Fruit fly (Drosophila melanogaster) whole organism, embryonic: Measurements from ENCODE around the gene IRSp53.

Source experiments
- BEAF-32 ChIP-seq: fragments of 200-800 bp; sonication (Bioruptor generic); optimal IDR thresholded peaks from 3 replicates; lab custom pipeline; 2017; ENCODE audit warnings: missing biosample characterization, missing genetic modification characterization, mild to moderate bottlenecking, moderate library complexity, missing genetic modification reagents
- CG10267 ChIP-seq: fragments of 200-800 bp; sonication (Bioruptor generic); optimal IDR thresholded peaks from 2 replicates; lab custom pipeline; 2018; ENCODE audit warnings: missing biosample characterization, mild to moderate bottlenecking, missing genetic modification characterization, moderate library complexity
- CG10462 ChIP-seq: fragments of 200-800 bp; sonication (Bioruptor generic); optimal IDR thresholded peaks from 2 replicates; lab custom pipeline; 2016; ENCODE audit warnings: missing biosample characterization, missing genetic modification characterization
- CG10979 ChIP-seq: fragments of 200-800 bp; sonication (Bioruptor generic); optimal IDR thresholded peaks from 2 replicates; lab custom pipeline; 2018; ENCODE audit warnings: missing biosample characterization, mild to moderate bottlenecking, missing genetic modification characterization, moderate library complexity
- CG11398 ChIP-seq: fragments of 200-800 bp; sonication (Bioruptor generic); optimal IDR thresholded peaks from 2 replicates; lab custom pipeline; 2016; ENCODE audit warnings: missing biosample characterization, missing genetic modification characterization
- CG12236 ChIP-seq: fragments of 200-800 bp; sonication (Bioruptor generic); optimal IDR thresholded peaks from 2 replicates; lab custom pipeline; 2016; ENCODE audit warnings: missing biosample characterization, missing genetic modification characterization
- CG12769 ChIP-seq: fragments of 200-800 bp; sonication (Bioruptor generic); optimal IDR thresholded peaks from 2 replicates; lab custom pipeline; 2019; ENCODE audit warnings: missing biosample characterization, mild to moderate bottlenecking, missing genetic modification characterization, moderate library complexity
- CG13287 ChIP-seq: fragments of 200-800 bp; sonication (Bioruptor generic); IDR thresholded peaks from 2 replicates; pipeline ENCODE4 v1.3.6; 2022; ENCODE audit warnings: missing biosample characterization, missing genetic modification characterization; ENCODE audit not compliant: partially characterized antibody
- CG13775 ChIP-seq: fragments of 200-800 bp; sonication (Bioruptor generic); optimal IDR thresholded peaks from 3 replicates; lab custom pipeline; 2017; ENCODE audit warnings: missing biosample characterization, mild to moderate bottlenecking, missing genetic modification characterization
- CG32767 ChIP-seq: fragments of 200-800 bp; sonication (Bioruptor generic); IDR thresholded peaks from 2 replicates; pipeline ENCODE4 v1.3.6; 2022; ENCODE audit warnings: missing biosample characterization, missing genetic modification characterization
- CG3726 ChIP-seq: fragments of 200-800 bp; sonication (Bioruptor generic); IDR thresholded peaks from 3 replicates; pipeline ENCODE4, ENCODE4 v1.3.6; 2022; ENCODE audit warnings: missing biosample characterization, missing genetic modification characterization
- CG3995 ChIP-seq: fragments of 200-800 bp; sonication (Bioruptor generic); optimal IDR thresholded peaks from 3 replicates; lab custom pipeline; 2016; ENCODE audit warnings: missing biosample characterization, missing genetic modification characterization
- CG5245 ChIP-seq: fragments of 200-800 bp; sonication (Bioruptor generic); optimal IDR thresholded peaks from 3 replicates; lab custom pipeline; 2016; ENCODE audit warnings: missing biosample characterization, missing genetic modification characterization
- CG6813 ChIP-seq: fragments of 200-800 bp; sonication (Bioruptor generic); optimal IDR thresholded peaks from 2 replicates; lab custom pipeline; 2017; ENCODE audit warnings: missing biosample characterization, missing genetic modification characterization, mild to moderate bottlenecking, moderate library complexity, missing genetic modification reagents
- Doc3 ChIP-seq: fragments of 200-800 bp; sonication (Bioruptor generic); IDR thresholded peaks from 3 replicates; pipeline ENCODE4 v1.3.6; 2022; ENCODE audit warnings: missing biosample characterization, missing genetic modification characterization; ENCODE audit not compliant: partially characterized antibody
- ERR ChIP-seq: fragments of 200-800 bp; sonication (Bioruptor generic); optimal IDR thresholded peaks from 2 replicates; lab custom pipeline; 2016; ENCODE audit warnings: missing biosample characterization, missing genetic modification characterization
- Fer1 ChIP-seq: fragments of 200-800 bp; sonication (Bioruptor generic); optimal IDR thresholded peaks from 2 replicates; lab custom pipeline; 2017; ENCODE audit warnings: missing biosample characterization, mild to moderate bottlenecking, missing genetic modification characterization
- Hsf ChIP-seq: fragments of 200-800 bp; sonication (Bioruptor generic); optimal IDR thresholded peaks from 3 replicates; lab custom pipeline; 2016; ENCODE audit warnings: missing biosample characterization, missing genetic modification characterization
- Kr ChIP-seq: fragments of 200-800 bp; sonication (Bioruptor generic); optimal IDR thresholded peaks from 2 replicates; lab custom pipeline; 2017; ENCODE audit warnings: missing biosample characterization, mild to moderate bottlenecking, missing genetic modification characterization
- NfI ChIP-seq: fragments of 200-800 bp; sonication (Bioruptor generic); optimal IDR thresholded peaks from 3 replicates; lab custom pipeline; 2018; ENCODE audit warnings: missing biosample characterization, mild to moderate bottlenecking, missing genetic modification characterization, moderate library complexity
- Oaz ChIP-seq: fragments of 200-800 bp; sonication (Bioruptor generic); IDR thresholded peaks from 2 replicates; pipeline ENCODE4 v1.3.6; 2022; ENCODE audit warnings: missing biosample characterization, missing genetic modification characterization
- Poxn ChIP-seq: fragments of 200-800 bp; sonication (Bioruptor generic); IDR thresholded peaks from 2 replicates; pipeline ENCODE4 v1.3.6; 2022; ENCODE audit warnings: missing biosample characterization, missing genetic modification characterization
- Scr ChIP-seq: fragments of 200-800 bp; sonication (Bioruptor generic); IDR thresholded peaks from 2 replicates; pipeline ENCODE4 v1.3.6; 2022; ENCODE audit warnings: missing biosample characterization, missing genetic modification characterization; ENCODE audit not compliant: partially characterized antibody
- Sry-δ ChIP-seq: fragments of 200-800 bp; sonication (Bioruptor generic); optimal IDR thresholded peaks from 2 replicates; lab custom pipeline; 2016; ENCODE audit warnings: missing biosample characterization, missing genetic modification characterization
- TFAM ChIP-seq: fragments of 200-800 bp; sonication (Bioruptor generic); optimal IDR thresholded peaks from 2 replicates; lab custom pipeline; 2017; ENCODE audit warnings: missing biosample characterization, missing genetic modification characterization, inconsistent platforms
- Vsx1 ChIP-seq: fragments of 200-800 bp; sonication (Bioruptor generic); optimal IDR thresholded peaks from 2 replicates; lab custom pipeline; 2017; ENCODE audit warnings: missing biosample characterization, mild to moderate bottlenecking, missing genetic modification characterization, missing genetic modification reagents
- Xrp1 ChIP-seq: fragments of 200-800 bp; sonication (Bioruptor generic); IDR thresholded peaks from 2 replicates; pipeline ENCODE4 v1.3.6; 2022; ENCODE audit warnings: missing biosample characterization, missing genetic modification characterization
- ap ChIP-seq: fragments of 200-800 bp; sonication (Bioruptor generic); IDR thresholded peaks from 2 replicates; pipeline ENCODE4 v1.3.6; 2022; ENCODE audit warnings: missing biosample characterization, missing genetic modification characterization
- ase ChIP-seq: fragments of 200-800 bp; sonication (Bioruptor generic); IDR thresholded peaks from 3 replicates; pipeline ENCODE4 v1.3.6; 2022; ENCODE audit warnings: missing biosample characterization, missing genetic modification characterization
- cato ChIP-seq: fragments of 200-800 bp; sonication (Bioruptor generic); optimal IDR thresholded peaks from 2 replicates; lab custom pipeline; 2016; ENCODE audit warnings: missing biosample characterization, missing genetic modification characterization, borderline replicate concordance
- ci ChIP-seq: fragments of 200-800 bp; sonication (Bioruptor generic); IDR thresholded peaks from 3 replicates; pipeline ENCODE4 v1.3.6; 2022; ENCODE audit warnings: missing biosample characterization, missing genetic modification characterization
- crol ChIP-seq: fragments of 200-800 bp; sonication (Bioruptor generic); IDR thresholded peaks from 2 replicates; pipeline ENCODE4 v1.3.6; 2022; ENCODE audit warnings: missing biosample characterization, missing genetic modification characterization
- cwo ChIP-seq: fragments of 200-800 bp; sonication (Bioruptor generic); optimal IDR thresholded peaks from 3 replicates; lab custom pipeline; 2017; ENCODE audit warnings: missing biosample characterization, missing genetic modification characterization, mild to moderate bottlenecking, moderate library complexity, missing genetic modification reagents
- eyg ChIP-seq: fragments of 200-800 bp; sonication (Bioruptor generic); optimal IDR thresholded peaks from 3 replicates; lab custom pipeline; 2016; ENCODE audit warnings: missing biosample characterization, missing genetic modification characterization
- her ChIP-seq: fragments of 200-800 bp; sonication (Bioruptor generic); optimal IDR thresholded peaks from 2 replicates; lab custom pipeline; 2016; ENCODE audit warnings: missing biosample characterization, missing genetic modification characterization
- jigr1 ChIP-seq: fragments of 200-800 bp; sonication (Bioruptor generic); IDR thresholded peaks from 3 replicates; pipeline ENCODE4 v1.3.6; 2022; ENCODE audit warnings: missing biosample characterization, missing genetic modification characterization
- kah ChIP-seq: fragments of 200-800 bp; sonication (Bioruptor generic); optimal IDR thresholded peaks from 2 replicates; lab custom pipeline; 2018; ENCODE audit warnings: missing biosample characterization, mild to moderate bottlenecking, missing genetic modification characterization
- lab ChIP-seq: fragments of 200-800 bp; sonication (Bioruptor generic); optimal IDR thresholded peaks from 3 replicates; lab custom pipeline; 2017; ENCODE audit warnings: missing biosample characterization, missing genetic modification characterization, mild to moderate bottlenecking, moderate library complexity, missing genetic modification reagents
- lov ChIP-seq, 2 experiments: fragments of 200-800 bp in 1 of 2; fragments of >200 bp in 1 of 2; sonication (Bioruptor generic) in 1 of 2; IDR thresholded peaks in 1 of 2; optimal IDR thresholded peaks in 1 of 2; 2 replicates in 1 of 2; 3 replicates in 1 of 2; pipeline versions ENCODE4 v1.3.6 to Lab custom; 2017 to 2022; ENCODE audit warnings: missing biosample characterization in 1 of 2, missing genetic modification characterization in 1 of 2
- oc ChIP-seq: fragments of 200-800 bp; sonication (Bioruptor generic); optimal IDR thresholded peaks from 2 replicates; lab custom pipeline; 2018; ENCODE audit warnings: missing biosample characterization, mild to moderate bottlenecking, missing genetic modification characterization, moderate library complexity
- pnt ChIP-seq: fragments of 200-800 bp; sonication (Bioruptor generic); optimal IDR thresholded peaks from 3 replicates; lab custom pipeline; 2016; ENCODE audit warnings: missing biosample characterization, missing genetic modification characterization
- pros ChIP-seq: fragments of 200-800 bp; sonication (Bioruptor generic); optimal IDR thresholded peaks from 3 replicates; lab custom pipeline; 2019; ENCODE audit warnings: missing biosample characterization, mild to moderate bottlenecking, missing genetic modification characterization, moderate library complexity
- schlank ChIP-seq: fragments of 200-800 bp; sonication (Bioruptor generic); optimal IDR thresholded peaks from 2 replicates; lab custom pipeline; 2018; ENCODE audit warnings: missing biosample characterization, mild to moderate bottlenecking, missing genetic modification characterization
- scrt ChIP-seq: fragments of 200-800 bp; sonication (Bioruptor generic); optimal IDR thresholded peaks from 2 replicates; lab custom pipeline; 2018; ENCODE audit warnings: missing biosample characterization, mild to moderate bottlenecking, missing genetic modification characterization, moderate library complexity
- sob ChIP-seq: fragments of 200-800 bp; sonication (Bioruptor generic); IDR thresholded peaks from 2 replicates; pipeline ENCODE4 v1.3.6; 2022; ENCODE audit warnings: missing biosample characterization, missing genetic modification characterization
- ssp ChIP-seq: fragments of 200-800 bp; sonication (Bioruptor generic); IDR thresholded peaks from 2 replicates; pipeline ENCODE4 v1.3.6; 2022; ENCODE audit warnings: missing biosample characterization, missing genetic modification characterization
- stwl ChIP-seq: fragments of 200-800 bp; sonication (Bioruptor generic); optimal IDR thresholded peaks from 3 replicates; lab custom pipeline; 2018; ENCODE audit warnings: missing biosample characterization, mild to moderate bottlenecking, missing genetic modification characterization, moderate library complexity
- tin ChIP-seq: fragments of 200-800 bp; sonication (Bioruptor generic); optimal IDR thresholded peaks from 3 replicates; lab custom pipeline; 2016; ENCODE audit warnings: missing biosample characterization, missing genetic modification characterization
- vvl ChIP-seq: fragments of 200-800 bp; sonication (Bioruptor generic); IDR thresholded peaks from 2 replicates; pipeline ENCODE4 v1.3.6; 2022; ENCODE audit warnings: missing biosample characterization, missing genetic modification characterization

IRSp53 gene

dm6 chr3L:11091943-11092609 lies 43.8 kb upstream of the IRSp53 start (continued):
- TF ChIP-seq lov (optimal IDR thresholded peaks at IDR 0.05; lab: Kevin White, UChicago) (no peak), lov (GFP tag; IDR thresholded peaks at IDR 0.05; lab: Robert Waterston, UW) (0 out of 3 replicates have a peak, but pooled peaks have one; percentile 5), Poxn (GFP tag; lab: Robert Waterston, UW) (no peak), CG13775 (GFP tag; lab: Kevin White, UChicago) (peak; percentile 7), pros (GFP tag; lab: Kevin White, UChicago) (no peak), kah (GFP tag; lab: Kevin White, UChicago) (no peak), CG13287 (GFP tag; lab: Robert Waterston, UW) (no peak; the same call in 1 of the 2 replicates), Vsx1 (GFP tag; lab: Kevin White, UChicago) (peak; percentile 47), CG11398 (GFP tag; lab: Kevin White, UChicago) (no peak), Oaz (GFP tag; lab: Robert Waterston, UW) (no peak), CG10462 (peak; percentile 43), Xrp1 (GFP tag; lab: Robert Waterston, UW) (peak; percentile 57; the same call in 1 of the 2 replicates), schlank (no peak), Kr (GFP tag; lab: Kevin White, UChicago) (no peak), ssp (no peak), her (GFP tag; lab: Kevin White, UChicago) (peak; percentile 61), lab (peak; percentile 80), CG32767 (no peak), ERR (GFP tag; lab: Kevin White, UChicago) (peak; percentile 64), CG5245 (peak; percentile 29), CG3995 (GFP tag; lab: Kevin White, UChicago) (peak; percentile 28), cato (GFP tag; lab: Kevin White, UChicago) (no peak), cwo (GFP tag; lab: Kevin White, UChicago) (peak; percentile 54), pnt (GFP tag; lab: Kevin White, UChicago) (no peak), vvl (GFP tag; lab: Robert Waterston, UW) (peak; percentile 79), CG6813 (GFP tag; lab: Kevin White, UChicago) (peak; percentile 27), Fer1 (GFP tag; lab: Kevin White, UChicago) (no peak), BEAF-32 (GFP tag; lab: Kevin White, UChicago) (peak; percentile 1), CG10979 (tag; lab: Kevin White, UChicago) (peak; percentile 23), eyg (GFP tag; lab: Kevin White, UChicago) (peak; percentile 27), CG3726 (no peak), scrt (GFP tag; lab: Kevin White, UChicago) (no peak), CG12769 (peak; percentile 60), ap (GFP tag; lab: Robert Waterston, UW) (no peak), Sry-δ (GFP tag; lab: Kevin White, UChicago) (peak; percentile 53), ase (GFP tag; lab: Robert Waterston, UW) (no peak), TFAM (no peak), NfI (GFP tag; lab: Kevin White, UChicago) (peak; percentile 62), Hsf (peak; percentile 57), jigr1 (GFP tag; lab: Robert Waterston, UW) (no peak), CG12236 (GFP tag; lab: Kevin White, UChicago) (peak; percentile 4), Doc3 (GFP tag; lab: Robert Waterston, UW) (no peak), sob (GFP tag; lab: Robert Waterston, UW) (peak; percentile 78), CG10267 (tag; lab: Kevin White, UChicago) (peak; percentile 94), crol (GFP tag; lab: Robert Waterston, UW) (peak; percentile 86), stwl (tag; lab: Kevin White, UChicago) (peak; percentile 85), tin (peak; percentile 62), oc (tag; lab: Kevin White, UChicago) (peak; percentile 62), Scr (peak; percentile 45; the same call in 1 of the 2 replicates), ci (GFP tag; lab: Robert Waterston, UW) (peak; percentile 77; the same call in 2 of the 3 replicates)
